Fruit fly (Drosophila melanogaster) S2 (cell line): ENCODE data around the gene ich.

Source experiments
- CG8478 ChIP-seq: fragments of >200 bp; optimal IDR thresholded peaks from 2 replicates; lab custom pipeline; 2018
- CTCF ChIP-seq, 2 experiments: fragments of >200 bp; optimal IDR thresholded peaks; 2 replicates each; lab custom pipeline; 2018

DNA sequence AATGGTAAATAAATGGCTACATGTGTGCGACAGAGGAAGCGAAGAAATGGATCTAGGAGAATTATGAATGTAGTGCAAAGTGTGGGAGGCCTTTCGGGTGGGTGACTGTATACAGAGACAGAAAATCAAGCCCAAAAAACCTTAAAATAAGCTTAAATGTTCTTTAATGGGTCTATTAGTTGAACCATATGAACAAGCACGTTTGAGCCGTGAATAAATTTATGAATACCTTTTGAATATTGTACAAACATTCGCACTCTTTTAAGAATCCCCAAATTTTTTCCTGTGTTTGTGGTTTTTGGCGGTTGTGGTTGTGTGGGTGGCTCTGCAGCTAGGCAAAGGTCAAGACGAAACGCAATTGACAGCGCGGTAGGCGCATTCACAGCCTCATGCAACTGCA lies 3.8 kb upstream of the ich start:
- no peak for TF ChIP-seq CTCF (optimal IDR thresholded peaks at IDR 0.05; lab: Kevin White, UChicago)
- no peak for TF ChIP-seq CG8478
